Fruit fly (Drosophila melanogaster) whole organism, embryonic: Measurements from ENCODE around the gene dbo.

Source experiments
- Atf-2 ChIP-seq: fragments of 200-800 bp; sonication (Bioruptor generic); optimal IDR thresholded peaks from 2 replicates; lab custom pipeline; 2016; ENCODE audit warnings: missing biosample characterization, missing genetic modification characterization
- BtbVII ChIP-seq: fragments of 200-800 bp; sonication (Bioruptor generic); optimal IDR thresholded peaks from 3 replicates; lab custom pipeline; 2017; ENCODE audit warnings: missing biosample characterization, mild to moderate bottlenecking, missing genetic modification characterization
- CG12104 ChIP-seq: fragments of 200-800 bp; sonication (Bioruptor generic); optimal IDR thresholded peaks from 3 replicates; lab custom pipeline; 2016; ENCODE audit warnings: missing biosample characterization, missing genetic modification characterization
- CG13296 ChIP-seq: fragments of 200-800 bp; sonication (Bioruptor generic); optimal IDR thresholded peaks from 3 replicates; lab custom pipeline; 2018; ENCODE audit warnings: missing biosample characterization, mild to moderate bottlenecking, missing genetic modification characterization
- CG13775 ChIP-seq: fragments of 200-800 bp; sonication (Bioruptor generic); optimal IDR thresholded peaks from 3 replicates; lab custom pipeline; 2017; ENCODE audit warnings: missing biosample characterization, mild to moderate bottlenecking, missing genetic modification characterization
- CG14860 ChIP-seq: fragments of 200-800 bp; sonication (Bioruptor generic); IDR thresholded peaks from 3 replicates; pipeline ENCODE4 v1.3.6; 2022; ENCODE audit warnings: missing biosample characterization, missing genetic modification characterization; ENCODE audit not compliant: partially characterized antibody
- CG1529 ChIP-seq: fragments of 200-800 bp; sonication (Bioruptor generic); optimal IDR thresholded peaks from 3 replicates; lab custom pipeline; 2018; ENCODE audit warnings: missing biosample characterization, missing genetic modification characterization
- CG16813 ChIP-seq: fragments of 200-800 bp; sonication (Bioruptor generic); IDR thresholded peaks from 3 replicates; pipeline ENCODE4 v1.3.6; 2022; ENCODE audit warnings: missing biosample characterization, missing genetic modification characterization; ENCODE audit not compliant: partially characterized antibody
- CG17912 ChIP-seq: fragments of 200-800 bp; sonication (Bioruptor generic); optimal IDR thresholded peaks from 2 replicates; lab custom pipeline; 2018; ENCODE audit warnings: missing biosample characterization, mild to moderate bottlenecking, missing genetic modification characterization
- CG18619 ChIP-seq: fragments of 200-800 bp; sonication (Bioruptor generic); optimal IDR thresholded peaks from 3 replicates; lab custom pipeline; 2017; ENCODE audit warnings: missing biosample characterization, mild to moderate bottlenecking, missing genetic modification characterization
- CG2120 ChIP-seq: fragments of 200-800 bp; sonication (Bioruptor generic); optimal IDR thresholded peaks from 3 replicates; lab custom pipeline; 2016; ENCODE audit warnings: missing biosample characterization, missing genetic modification characterization
- CG2202 ChIP-seq: fragments of 200-800 bp; sonication (Bioruptor generic); optimal IDR thresholded peaks from 2 replicates; lab custom pipeline; 2018; ENCODE audit warnings: missing biosample characterization, mild to moderate bottlenecking, missing genetic modification characterization
- CG30431 ChIP-seq: fragments of 200-800 bp; sonication (Bioruptor generic); optimal IDR thresholded peaks from 2 replicates; lab custom pipeline; 2017; ENCODE audit warnings: missing biosample characterization, missing genetic modification characterization
- CG42726 ChIP-seq: fragments of 200-800 bp; sonication (Bioruptor generic); IDR thresholded peaks from 2 replicates; pipeline ENCODE4 v1.3.6; 2022; ENCODE audit warnings: missing biosample characterization, missing genetic modification characterization; ENCODE audit not compliant: partially characterized antibody
- CG43689 ChIP-seq: fragments of 200-800 bp; sonication (Bioruptor generic); IDR thresholded peaks from 2 replicates; pipeline ENCODE4 v1.3.6; 2022; ENCODE audit warnings: missing biosample characterization, missing genetic modification characterization
- CG7357 ChIP-seq: fragments of 200-800 bp; sonication (Bioruptor generic); IDR thresholded peaks from 3 replicates; pipeline ENCODE4 v1.3.6; 2022; ENCODE audit warnings: missing biosample characterization, missing genetic modification characterization
- CG7556 ChIP-seq: fragments of 200-800 bp; sonication (Bioruptor generic); optimal IDR thresholded peaks from 2 replicates; lab custom pipeline; 2017; ENCODE audit warnings: missing biosample characterization, mild to moderate bottlenecking, missing genetic modification characterization
- CG8924 ChIP-seq: fragments of 200-800 bp; optimal IDR thresholded peaks from 3 replicates; lab custom pipeline; 2019; ENCODE audit warnings: missing biosample characterization, mild to moderate bottlenecking, missing genetic modification characterization, moderate library complexity
- CG9609 ChIP-seq: fragments of 200-800 bp; sonication (Bioruptor generic); optimal IDR thresholded peaks from 3 replicates; lab custom pipeline; 2016; ENCODE audit warnings: missing biosample characterization, missing genetic modification characterization
- Dip2 ChIP-seq: fragments of 200-800 bp; sonication (Bioruptor generic); IDR thresholded peaks from 2 replicates; pipeline ENCODE4 v1.3.6; 2022; ENCODE audit warnings: missing biosample characterization, missing genetic modification characterization
- Doc3 ChIP-seq: fragments of 200-800 bp; sonication (Bioruptor generic); IDR thresholded peaks from 3 replicates; pipeline ENCODE4 v1.3.6; 2022; ENCODE audit warnings: missing biosample characterization, missing genetic modification characterization; ENCODE audit not compliant: partially characterized antibody
- HHEX ChIP-seq: fragments of 200-800 bp; sonication (Bioruptor generic); optimal IDR thresholded peaks from 3 replicates; lab custom pipeline; 2017; ENCODE audit warnings: missing biosample characterization, mild to moderate bottlenecking, missing genetic modification characterization, missing genetic modification reagents
- Hey ChIP-seq: fragments of 200-800 bp; sonication (Bioruptor generic); optimal IDR thresholded peaks from 3 replicates; lab custom pipeline; 2018; ENCODE audit warnings: missing biosample characterization, mild to moderate bottlenecking, missing genetic modification characterization
- Hr51 ChIP-seq, 2 experiments: fragments of 200-800 bp; sonication (Bioruptor generic); optimal IDR thresholded peaks; 2 replicates in 1 of 2; 3 replicates in 1 of 2; lab custom pipeline; 2016 to 2018; ENCODE audit warnings: missing biosample characterization in 2 of 2, missing genetic modification characterization in 2 of 2, mild to moderate bottlenecking in 1 of 2, moderate library complexity in 1 of 2
- Mad ChIP-seq: fragments of 200-800 bp; sonication (Bioruptor generic); optimal IDR thresholded peaks from 2 replicates; lab custom pipeline; 2016; ENCODE audit warnings: missing biosample characterization, missing genetic modification characterization
- Side ChIP-seq: fragments of 200-800 bp; sonication (Bioruptor generic); optimal IDR thresholded peaks from 2 replicates; lab custom pipeline; 2016; ENCODE audit warnings: missing biosample characterization, missing genetic modification characterization
- ato ChIP-seq: fragments of 200-800 bp; sonication (Bioruptor generic); IDR thresholded peaks from 2 replicates; pipeline ENCODE4 v1.3.6; 2022; ENCODE audit warnings: missing biosample characterization, missing genetic modification characterization; ENCODE audit not compliant: partially characterized antibody
- btn ChIP-seq: fragments of 200-800 bp; sonication (Bioruptor generic); optimal IDR thresholded peaks from 2 replicates; lab custom pipeline; 2016; ENCODE audit warnings: missing biosample characterization, missing genetic modification characterization
- chif ChIP-seq, 2 experiments: fragments of 200-800 bp; sonication (Bioruptor generic); optimal IDR thresholded peaks; 3 replicates each; lab custom pipeline; 2016; ENCODE audit warnings: missing biosample characterization in 2 of 2, missing genetic modification characterization in 2 of 2
- cwo ChIP-seq: fragments of 200-800 bp; sonication (Bioruptor generic); optimal IDR thresholded peaks from 3 replicates; lab custom pipeline; 2017; ENCODE audit warnings: missing biosample characterization, missing genetic modification characterization, mild to moderate bottlenecking, moderate library complexity, missing genetic modification reagents
- danr ChIP-seq: fragments of 200-800 bp; sonication (Bioruptor generic); IDR thresholded peaks from 2 replicates; pipeline ENCODE4 v1.3.6; 2022; ENCODE audit warnings: missing biosample characterization, missing genetic modification characterization
- eve ChIP-seq, 2 experiments: fragments of >200 bp; optimal IDR thresholded peaks; 2 replicates each; lab custom pipeline; 2017; ENCODE audit warnings: missing biosample characterization in 2 of 2, missing genetic modification characterization in 2 of 2
- gfzf ChIP-seq: fragments of 200-800 bp; sonication (Bioruptor generic); optimal IDR thresholded peaks from 2 replicates; lab custom pipeline; 2016; ENCODE audit warnings: missing biosample characterization, mild to moderate bottlenecking, missing genetic modification characterization, moderate library complexity
- grn ChIP-seq: fragments of 200-800 bp; sonication (Bioruptor generic); optimal IDR thresholded peaks from 3 replicates; lab custom pipeline; 2017; ENCODE audit warnings: missing biosample characterization, missing genetic modification characterization
- ind ChIP-seq: fragments of 200-800 bp; sonication (Bioruptor generic); optimal IDR thresholded peaks from 3 replicates; lab custom pipeline; 2016; ENCODE audit warnings: missing biosample characterization, missing genetic modification characterization
- lab ChIP-seq: fragments of 200-800 bp; sonication (Bioruptor generic); optimal IDR thresholded peaks from 3 replicates; lab custom pipeline; 2017; ENCODE audit warnings: missing biosample characterization, missing genetic modification characterization, mild to moderate bottlenecking, moderate library complexity, missing genetic modification reagents
- odd ChIP-seq: fragments of 200-800 bp; sonication (Bioruptor generic); optimal IDR thresholded peaks from 2 replicates; lab custom pipeline; 2017; ENCODE audit warnings: missing biosample characterization, mild to moderate bottlenecking, missing genetic modification characterization
- org-1 ChIP-seq: fragments of 200-800 bp; sonication (Bioruptor generic); optimal IDR thresholded peaks from 2 replicates; lab custom pipeline; 2017; ENCODE audit warnings: missing biosample characterization, missing genetic modification characterization
- prd ChIP-seq, 3 experiments: fragments of >200 bp in 2 of 3; fragments of 200-800 bp in 1 of 3; sonication (Bioruptor generic) in 1 of 3; optimal IDR thresholded peaks in 2 of 3; IDR thresholded peaks in 1 of 3; 2 replicates in 2 of 3; 3 replicates in 1 of 3; pipeline versions ENCODE4 v1.3.6 to Lab custom; 2017 to 2022; ENCODE audit warnings: missing biosample characterization in 1 of 3, missing genetic modification characterization in 1 of 3
- pum ChIP-seq: fragments of 200-800 bp; sonication (Bioruptor generic); optimal IDR thresholded peaks from 2 replicates; lab custom pipeline; 2016; ENCODE audit warnings: missing biosample characterization, missing genetic modification characterization
- sima ChIP-seq: fragments of 200-800 bp; sonication (Bioruptor generic); optimal IDR thresholded peaks from 2 replicates; lab custom pipeline; 2016; ENCODE audit warnings: missing biosample characterization, missing genetic modification characterization
- sisA ChIP-seq: fragments of 200-800 bp; sonication (Bioruptor generic); IDR thresholded peaks from 2 replicates; pipeline ENCODE4 v1.3.6; 2022; ENCODE audit warnings: missing biosample characterization, missing genetic modification characterization
- slbo ChIP-seq: fragments of 200-800 bp; sonication (Bioruptor generic); IDR thresholded peaks from 2 replicates; pipeline ENCODE4 v1.3.6; 2022; ENCODE audit warnings: missing biosample characterization, missing genetic modification characterization
- sqz ChIP-seq: fragments of 200-800 bp; sonication (Bioruptor generic); optimal IDR thresholded peaks from 3 replicates; lab custom pipeline; 2018; ENCODE audit warnings: missing biosample characterization, mild to moderate bottlenecking, missing genetic modification characterization
- stc ChIP-seq: fragments of 200-800 bp; sonication (Bioruptor generic); IDR thresholded peaks from 2 replicates; pipeline ENCODE4 v1.3.6; 2022; ENCODE audit warnings: missing biosample characterization, missing genetic modification characterization
- tin ChIP-seq: fragments of 200-800 bp; sonication (Bioruptor generic); optimal IDR thresholded peaks from 3 replicates; lab custom pipeline; 2016; ENCODE audit warnings: missing biosample characterization, missing genetic modification characterization
- tio ChIP-seq: fragments of 200-800 bp; sonication (Bioruptor generic); optimal IDR thresholded peaks from 2 replicates; lab custom pipeline; 2017; ENCODE audit warnings: missing biosample characterization, missing genetic modification characterization, inconsistent platforms
- ttk ChIP-seq: fragments of 200-800 bp; sonication (Bioruptor generic); IDR thresholded peaks from 2 replicates; pipeline ENCODE4 v2.1.2; 2022; ENCODE audit warnings: missing biosample characterization, missing genetic modification characterization
- wor ChIP-seq: fragments of 200-800 bp; sonication (Bioruptor generic); IDR thresholded peaks from 2 replicates; pipeline ENCODE4 v1.3.6; 2022; ENCODE audit warnings: missing biosample characterization, missing genetic modification characterization

Gene dbo

DNA sequence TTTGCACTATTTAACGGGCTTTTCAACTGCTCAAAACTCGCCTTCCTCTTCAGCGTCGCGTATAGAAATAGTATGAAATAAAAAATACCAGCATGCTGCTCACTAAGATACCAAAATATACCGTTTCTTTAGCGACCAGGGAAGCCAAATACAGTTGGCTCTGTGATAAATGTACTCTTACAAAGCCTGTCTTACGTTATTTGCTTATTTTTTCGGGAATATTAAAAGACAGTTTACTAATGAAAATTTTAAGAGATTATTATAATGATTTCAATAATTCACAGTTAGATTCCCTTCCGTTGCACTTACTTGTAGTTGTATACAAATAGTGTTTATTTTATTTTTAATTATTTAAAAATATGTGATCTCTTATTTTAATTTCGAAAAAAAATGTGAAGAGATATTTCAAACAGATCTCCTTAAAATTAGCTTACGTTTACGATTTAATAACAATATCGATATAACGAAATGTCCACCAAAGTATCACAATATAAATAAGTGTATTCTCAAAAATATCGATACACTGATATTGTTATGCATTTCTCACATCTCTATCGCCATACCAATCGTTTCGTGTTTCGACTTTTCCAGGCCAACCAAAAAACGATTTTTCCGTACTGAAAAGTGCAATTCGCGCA lies at the start of gene dbo, which contains the start of gene DCP2 (continued):
- TF ChIP-seq odd (GFP tag; lab: Kevin White, UChicago) (no peak), tio (peak; percentile 63), CG17912 (GFP tag; lab: Kevin White, UChicago) (no peak), org-1 (no peak), CG16813 (peak; percentile 88), CG12104 (GFP tag; lab: Kevin White, UChicago) (peak; percentile 58), lab (GFP tag; lab: Kevin White, UChicago) (peak; percentile 61), sqz (GFP tag; lab: Kevin White, UChicago) (no peak), tin (GFP tag; lab: Kevin White, UChicago) (peak; percentile 65), chif (GFP tag; optimal IDR thresholded peaks at IDR 0.05; lab: Kevin White, UChicago) (peak in 1 of 2 experiments; percentile 54), Mad (GFP tag; lab: Kevin White, UChicago) (no peak), CG2120 (peak; percentile 81), Atf-2 (GFP tag; lab: Kevin White, UChicago) (peak; percentile 1), Side (GFP tag; lab: Kevin White, UChicago) (no peak), ttk (GFP tag; lab: Robert Waterston, UW) (0 out of 2 replicates have a peak, but pooled peaks have one; percentile 34), CG13296 (peak; percentile 75), eve (GFP tag; optimal IDR thresholded peaks at IDR 0.05; lab: Kevin White, UChicago) (no peak), CG7556 (GFP tag; lab: Kevin White, UChicago) (peak; percentile 20), CG1529 (GFP tag; lab: Kevin White, UChicago) (peak; percentile 9), stc (GFP tag; lab: Robert Waterston, UW) (peak; percentile 44; the same call in 1 of the 2 replicates), grn (GFP tag; lab: Kevin White, UChicago) (no peak), gfzf (GFP tag; lab: Kevin White, UChicago) (peak; percentile 58), Hey (tag; lab: Kevin White, UChicago) (no peak), CG7357 (GFP tag; lab: Robert Waterston, UW) (peak; percentile 45; the same call in 1 of the 3 replicates), slbo (peak; percentile 87), CG14860 (GFP tag; lab: Robert Waterston, UW) (peak; percentile 80), Doc3 (GFP tag; lab: Robert Waterston, UW) (peak; percentile 82), ato (GFP tag; lab: Robert Waterston, UW) (peak; percentile 54), CG13775 (GFP tag; lab: Kevin White, UChicago) (peak; percentile 52), CG30431 (no peak), wor (peak; percentile 15; the same call in 1 of the 2 replicates), pum (GFP tag; lab: Kevin White, UChicago) (peak; percentile 23), BtbVII (GFP tag; lab: Kevin White, UChicago) (no peak), CG18619 (GFP tag; lab: Kevin White, UChicago) (peak; percentile 70), CG9609 (GFP tag; lab: Kevin White, UChicago) (no peak), sima (GFP tag; lab: Kevin White, UChicago) (no peak), CG8924 (peak; percentile 58), Dip2 (no peak), cwo (GFP tag; lab: Kevin White, UChicago) (no peak), HHEX (peak; percentile 61), sisA (GFP tag; lab: Robert Waterston, UW) (peak; percentile 69), ind (peak; percentile 66), CG2202 (tag; lab: Kevin White, UChicago) (no peak), btn (GFP tag; lab: Kevin White, UChicago) (no peak), danr (no peak), prd (optimal IDR thresholded peaks at IDR 0.05; lab: Kevin White, UChicago) (no peak), prd (GFP tag; IDR thresholded peaks at IDR 0.05; lab: Robert Waterston, UW) (peak; percentile 69), CG43689 (GFP tag; lab: Robert Waterston, UW) (no peak), Hr51 (GFP tag; optimal IDR thresholded peaks at IDR 0.05; lab: Kevin White, UChicago) (peak; percentile 12 to 74), CG42726 (GFP tag; lab: Robert Waterston, UW) (peak; percentile 66)
